Worm (Caenorhabditis elegans): ENCODE measurements around the gene cutl-19.

DNA sequence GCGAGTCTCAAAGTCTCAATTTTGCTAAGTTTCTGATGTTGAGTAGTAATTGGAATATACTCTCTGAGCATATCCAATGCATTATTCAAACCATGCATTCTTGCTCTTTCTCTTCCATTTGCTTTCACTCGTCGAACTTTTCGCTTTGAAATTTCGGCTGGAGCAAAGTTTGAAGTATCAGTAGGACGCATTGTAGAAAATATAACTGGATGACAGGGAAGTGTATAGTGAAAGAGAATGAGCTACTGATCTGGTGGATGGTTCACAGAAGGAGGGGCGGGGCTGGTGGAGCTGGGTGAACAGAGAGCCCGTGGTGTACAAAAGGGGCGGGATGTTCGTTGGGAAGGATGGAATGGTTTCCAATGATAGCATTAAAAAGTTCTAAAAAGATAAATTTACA is 24.4 kb upstream of the cutl-19 start:
- TF ChIP-seq him-1 (tag; optimal IDR thresholded peaks at IDR 0.05) = no peak
- TF ChIP-seq dao-5 (tag; optimal IDR thresholded peaks at IDR 0.05) = no peak
- TF ChIP-seq W03F9.2 (tag; optimal IDR thresholded peaks at IDR 0.05) = no peak
